Fruit fly (Drosophila melanogaster) whole organism, prepupa: ENCODE data around the gene CG31937.

Experiments
- Blimp-1 ChIP-seq: fragments of 200-800 bp; sonication (Bioruptor generic); optimal IDR thresholded peaks from 3 replicates; lab custom pipeline; 2017; ENCODE audit warnings: missing biosample characterization, missing genetic modification characterization, mild to moderate bottlenecking, moderate library complexity, missing genetic modification reagents
- CG10631 ChIP-seq: fragments of 200-800 bp; sonication (Bioruptor generic); optimal IDR thresholded peaks from 2 replicates; lab custom pipeline; 2016; ENCODE audit warnings: missing biosample characterization, missing genetic modification characterization
- CG10669 ChIP-seq: fragments of 200-800 bp; sonication (Bioruptor generic); optimal IDR thresholded peaks from 3 replicates; lab custom pipeline; 2018; ENCODE audit warnings: missing biosample characterization, mild to moderate bottlenecking, missing genetic modification characterization, moderate library complexity
- CG11294 ChIP-seq: fragments of 200-800 bp; sonication (Bioruptor generic); IDR thresholded peaks from 2 replicates; pipeline ENCODE4 v1.3.6; 2022; ENCODE audit warnings: missing biosample characterization, missing genetic modification characterization
- CG11762 ChIP-seq: fragments of 200-800 bp; sonication (Bioruptor generic); optimal IDR thresholded peaks from 3 replicates; lab custom pipeline; 2016; ENCODE audit warnings: missing biosample characterization, missing genetic modification characterization; ENCODE audit not compliant: insufficient read depth
- CG11902 ChIP-seq: fragments of 200-800 bp; sonication (Bioruptor generic); optimal IDR thresholded peaks from 3 replicates; lab custom pipeline; 2016; ENCODE audit warnings: missing biosample characterization, missing genetic modification characterization
- CG1621 ChIP-seq: fragments of 200-800 bp; sonication (Bioruptor generic); optimal IDR thresholded peaks from 3 replicates; lab custom pipeline; 2018; ENCODE audit warnings: missing biosample characterization, mild to moderate bottlenecking, missing genetic modification characterization
- CG16779 ChIP-seq: fragments of 200-800 bp; sonication (Bioruptor generic); optimal IDR thresholded peaks from 3 replicates; lab custom pipeline; 2017; ENCODE audit warnings: missing biosample characterization, mild to moderate bottlenecking, missing genetic modification characterization
- CG3032 ChIP-seq: fragments of 200-800 bp; optimal IDR thresholded peaks from 2 replicates; lab custom pipeline; 2019; ENCODE audit warnings: missing biosample characterization, mild to moderate bottlenecking, missing genetic modification characterization, moderate library complexity
- CG31627 ChIP-seq: fragments of 200-800 bp; sonication (Bioruptor generic); optimal IDR thresholded peaks from 3 replicates; lab custom pipeline; 2016; ENCODE audit warnings: missing biosample characterization, missing genetic modification characterization
- CG32006 ChIP-seq: fragments of 200-800 bp; sonication (Bioruptor generic); optimal IDR thresholded peaks from 3 replicates; lab custom pipeline; 2017; ENCODE audit warnings: missing biosample characterization, mild to moderate bottlenecking, missing genetic modification characterization
- CG34406 ChIP-seq: fragments of 200-800 bp; sonication (Bioruptor generic); optimal IDR thresholded peaks from 3 replicates; lab custom pipeline; 2016; ENCODE audit warnings: missing biosample characterization, missing genetic modification characterization
- CG3919 ChIP-seq: fragments of 200-800 bp; sonication (Bioruptor generic); optimal IDR thresholded peaks from 3 replicates; lab custom pipeline; 2016; ENCODE audit warnings: missing biosample characterization, missing genetic modification characterization
- CG4318 ChIP-seq: fragments of 200-800 bp; sonication (Bioruptor generic); optimal IDR thresholded peaks from 3 replicates; lab custom pipeline; 2017; ENCODE audit warnings: missing biosample characterization, mild to moderate bottlenecking, missing genetic modification characterization
- CG6163 ChIP-seq: fragments of 200-800 bp; sonication (Bioruptor generic); IDR thresholded peaks from 3 replicates; pipeline ENCODE4 v1.3.6; 2022; ENCODE audit warnings: missing biosample characterization, missing genetic modification characterization
- CG6792 ChIP-seq: fragments of 200-800 bp; sonication (Bioruptor generic); optimal IDR thresholded peaks from 3 replicates; lab custom pipeline; 2016; ENCODE audit warnings: missing biosample characterization, missing genetic modification characterization
- CG6808 ChIP-seq: fragments of 200-800 bp; sonication (Bioruptor generic); optimal IDR thresholded peaks from 3 replicates; lab custom pipeline; 2017; ENCODE audit warnings: missing biosample characterization, missing genetic modification characterization, mild to moderate bottlenecking, moderate library complexity, missing genetic modification reagents
- CG6854 ChIP-seq: fragments of 200-800 bp; sonication (Bioruptor generic); optimal IDR thresholded peaks from 2 replicates; lab custom pipeline; 2017; ENCODE audit warnings: missing biosample characterization, mild to moderate bottlenecking, missing genetic modification characterization
- CG7368 ChIP-seq: fragments of 200-800 bp; sonication (Bioruptor generic); optimal IDR thresholded peaks from 3 replicates; lab custom pipeline; 2016; ENCODE audit warnings: missing biosample characterization, missing genetic modification characterization
- CG8119 ChIP-seq: fragments of 200-800 bp; sonication (Bioruptor generic); IDR thresholded peaks from 3 replicates; pipeline ENCODE4 v1.3.6; 2022; ENCODE audit warnings: missing biosample characterization, missing genetic modification characterization
- CG8319 ChIP-seq: fragments of 200-800 bp; sonication (Bioruptor generic); optimal IDR thresholded peaks from 3 replicates; lab custom pipeline; 2016; ENCODE audit warnings: missing biosample characterization, missing genetic modification characterization
- CG8632 ChIP-seq: fragments of 200-800 bp; sonication (Bioruptor generic); optimal IDR thresholded peaks from 3 replicates; lab custom pipeline; 2016; ENCODE audit warnings: missing biosample characterization, missing genetic modification characterization
- CG9139 ChIP-seq: fragments of 200-800 bp; sonication (Bioruptor generic); optimal IDR thresholded peaks from 3 replicates; lab custom pipeline; 2017; ENCODE audit warnings: missing biosample characterization, mild to moderate bottlenecking, missing genetic modification characterization
- Eip75B ChIP-seq: fragments of 200-800 bp; sonication (Bioruptor generic); optimal IDR thresholded peaks from 3 replicates; lab custom pipeline; 2016; ENCODE audit warnings: missing biosample characterization, missing genetic modification characterization
- Eip78C ChIP-seq: fragments of 200-800 bp; sonication (Bioruptor generic); peaks from one replicate; lab custom pipeline; 2016; ENCODE audit warnings: missing biosample characterization, missing genetic modification characterization
- Eip93F ChIP-seq: fragments of 200-800 bp; sonication (Bioruptor generic); optimal IDR thresholded peaks from 2 replicates; lab custom pipeline; 2016; ENCODE audit warnings: missing biosample characterization, mild to moderate bottlenecking, missing genetic modification characterization
- Ets96B ChIP-seq: fragments of 200-800 bp; optimal IDR thresholded peaks from 2 replicates; lab custom pipeline; 2019; ENCODE audit warnings: missing biosample characterization, mild to moderate bottlenecking, missing genetic modification characterization, moderate library complexity
- Gug ChIP-seq: fragments of 200-800 bp; sonication (Bioruptor generic); IDR thresholded peaks from 2 replicates; pipeline ENCODE4 v1.3.6; 2022; ENCODE audit warnings: missing biosample characterization, missing genetic modification characterization
- Hr38 ChIP-seq: sonication (Bioruptor generic); optimal IDR thresholded peaks from 2 replicates; lab custom pipeline; 2016; ENCODE audit warnings: missing biosample characterization, missing genetic modification characterization
- Hr4 ChIP-seq: fragments of 200-800 bp; sonication (Bioruptor generic); optimal IDR thresholded peaks from 3 replicates; lab custom pipeline; 2016; ENCODE audit warnings: missing biosample characterization, missing genetic modification characterization
- Lpt ChIP-seq: fragments of 200-800 bp; sonication (Bioruptor generic); optimal IDR thresholded peaks from 3 replicates; lab custom pipeline; 2016; ENCODE audit warnings: missing biosample characterization, missing genetic modification characterization
- Met ChIP-seq: fragments of 200-800 bp; sonication (Bioruptor generic); optimal IDR thresholded peaks from 3 replicates; lab custom pipeline; 2016; ENCODE audit warnings: missing biosample characterization, missing genetic modification characterization
- OdsH ChIP-seq: fragments of 200-800 bp; sonication (Bioruptor generic); optimal IDR thresholded peaks from 3 replicates; lab custom pipeline; 2016; ENCODE audit warnings: missing biosample characterization, missing genetic modification characterization
- Smox ChIP-seq: fragments of 200-800 bp; sonication (Bioruptor generic); optimal IDR thresholded peaks from 3 replicates; lab custom pipeline; 2016; ENCODE audit warnings: missing biosample characterization, missing genetic modification characterization
- Sox102F ChIP-seq: fragments of 200-800 bp; sonication (Bioruptor generic); optimal IDR thresholded peaks from 2 replicates; lab custom pipeline; 2016; ENCODE audit warnings: missing biosample characterization, mild to moderate bottlenecking, missing genetic modification characterization
- Sox14 ChIP-seq: fragments of 200-800 bp; sonication (Bioruptor generic); optimal IDR thresholded peaks from 3 replicates; lab custom pipeline; 2016; ENCODE audit warnings: missing biosample characterization, missing genetic modification characterization
- Sox15 ChIP-seq: fragments of 200-800 bp; sonication (Bioruptor generic); optimal IDR thresholded peaks from 3 replicates; lab custom pipeline; 2016; ENCODE audit warnings: missing biosample characterization, missing genetic modification characterization
- achi ChIP-seq: fragments of 200-800 bp; sonication (Bioruptor generic); optimal IDR thresholded peaks from 3 replicates; lab custom pipeline; 2016; ENCODE audit warnings: missing biosample characterization, missing genetic modification characterization
- acj6 ChIP-seq: fragments of 200-800 bp; sonication (Bioruptor generic); optimal IDR thresholded peaks from 3 replicates; lab custom pipeline; 2016; ENCODE audit warnings: missing biosample characterization, missing genetic modification characterization
- dsx ChIP-seq: fragments of 200-800 bp; optimal IDR thresholded peaks from 3 replicates; lab custom pipeline; 2019; ENCODE audit warnings: missing biosample characterization, mild to moderate bottlenecking, missing genetic modification characterization, moderate library complexity; ENCODE audit not compliant: poor library complexity, severe bottlenecking
- eg ChIP-seq: fragments of 200-800 bp; sonication (Bioruptor generic); IDR thresholded peaks from 3 replicates; pipeline ENCODE4 v1.3.6; 2022; ENCODE audit warnings: missing biosample characterization, missing genetic modification characterization
- esn ChIP-seq: fragments of 200-800 bp; sonication (Bioruptor generic); optimal IDR thresholded peaks from 2 replicates; lab custom pipeline; 2016; ENCODE audit warnings: missing biosample characterization, mild to moderate bottlenecking, missing genetic modification characterization, moderate library complexity
- fd59A ChIP-seq: fragments of 200-800 bp; sonication (Bioruptor generic); optimal IDR thresholded peaks from 2 replicates; lab custom pipeline; 2017; ENCODE audit warnings: missing biosample characterization, mild to moderate bottlenecking, missing genetic modification characterization, missing genetic modification reagents
- fd85E ChIP-seq: fragments of 200-800 bp; sonication (Bioruptor generic); optimal IDR thresholded peaks from 3 replicates; lab custom pipeline; 2016; ENCODE audit warnings: missing biosample characterization, missing genetic modification characterization
- fkh ChIP-seq: fragments of 200-800 bp; sonication (Bioruptor generic); optimal IDR thresholded peaks from 3 replicates; lab custom pipeline; 2017; ENCODE audit warnings: missing biosample characterization, mild to moderate bottlenecking, missing genetic modification characterization, moderate library complexity
- lz ChIP-seq: fragments of 200-800 bp; sonication (Bioruptor generic); optimal IDR thresholded peaks from 3 replicates; lab custom pipeline; 2016; ENCODE audit warnings: missing biosample characterization, missing genetic modification characterization
- pdm3 ChIP-seq: fragments of 200-800 bp; sonication (Bioruptor generic); optimal IDR thresholded peaks from 3 replicates; lab custom pipeline; 2016; ENCODE audit warnings: missing biosample characterization, missing genetic modification characterization
- spab ChIP-seq: fragments of 200-800 bp; sonication (Bioruptor generic); optimal IDR thresholded peaks from 2 replicates; lab custom pipeline; 2017; ENCODE audit warnings: missing biosample characterization, mild to moderate bottlenecking, missing genetic modification characterization, missing genetic modification reagents
- svp ChIP-seq: fragments of 200-800 bp; sonication (Bioruptor generic); peaks from one replicate; lab custom pipeline; 2016; ENCODE audit warnings: missing biosample characterization, missing genetic modification characterization
- topi ChIP-seq: fragments of 200-800 bp; sonication (Bioruptor generic); optimal IDR thresholded peaks from 3 replicates; lab custom pipeline; 2016; ENCODE audit warnings: missing biosample characterization, missing genetic modification characterization
- vri ChIP-seq: fragments of 200-800 bp; sonication (Bioruptor generic); optimal IDR thresholded peaks from 3 replicates; lab custom pipeline; 2016; ENCODE audit warnings: missing biosample characterization, mild to moderate bottlenecking, missing genetic modification characterization

CG31937 gene

DNA sequence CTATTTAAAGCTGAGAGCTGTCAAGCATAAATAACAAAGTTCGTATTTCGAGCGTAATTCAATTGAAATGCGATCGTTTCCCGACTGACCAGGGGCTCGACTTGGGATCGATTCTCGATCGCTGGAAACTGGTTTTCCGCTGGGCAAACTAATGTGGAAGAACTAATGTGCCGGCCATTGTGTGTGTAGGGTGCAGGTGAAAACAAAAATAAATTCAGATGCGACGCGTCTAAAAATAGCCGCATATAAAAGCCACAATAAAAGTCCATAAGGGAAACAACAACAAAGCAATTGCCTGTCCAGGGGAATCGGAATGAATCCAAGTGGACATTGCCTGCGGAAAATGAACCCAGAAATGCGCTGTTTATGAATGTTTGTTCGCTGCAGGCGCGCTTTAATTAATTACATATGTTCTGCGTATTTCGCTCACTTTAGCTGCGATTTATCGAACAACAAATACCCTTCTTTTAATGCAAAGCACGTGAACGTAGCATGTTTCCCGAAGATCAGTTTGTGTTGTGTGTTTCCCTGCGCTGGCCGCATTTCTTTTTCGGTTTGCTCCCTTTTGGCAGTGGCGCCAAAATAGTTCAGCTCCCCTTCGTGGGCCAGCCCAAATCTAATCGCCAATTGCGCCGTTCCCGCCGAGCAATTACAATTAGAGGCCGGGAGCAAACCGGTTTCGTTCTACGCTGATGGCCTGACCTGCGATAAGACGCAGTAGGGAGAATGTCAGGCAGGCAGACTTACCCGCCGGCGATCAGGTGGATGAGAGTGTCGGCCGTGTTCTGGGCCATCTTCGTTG, 6.4 kb upstream of the CG31937 start:
- TF ChIP-seq OdsH (GFP tag; lab: Kevin White, UChicago) (no peak), Hr38 (GFP tag; lab: Kevin White, UChicago) (no peak), Smox (no peak), achi (no peak), topi (GFP tag; lab: Kevin White, UChicago) (no peak), CG10631 (GFP tag; lab: Kevin White, UChicago) (no peak), CG3032 (tag; lab: Kevin White, UChicago) (peak; percentile 4), fd85E (GFP tag; lab: Kevin White, UChicago) (no peak), CG11902 (GFP tag; lab: Kevin White, UChicago) (no peak), CG16779 (tag; lab: Kevin White, UChicago) (no peak), CG4318 (no peak), vri (GFP tag; lab: Kevin White, UChicago) (peak; percentile 20), Met (GFP tag; lab: Kevin White, UChicago) (no peak), esn (GFP tag; lab: Kevin White, UChicago) (peak; percentile 37), lz (GFP tag; lab: Kevin White, UChicago) (no peak), Sox102F (GFP tag; lab: Kevin White, UChicago) (no peak), Eip78C (peak; percentile 77), CG11294 (GFP tag; lab: Robert Waterston, UW) (no peak), pdm3 (GFP tag; lab: Kevin White, UChicago) (peak; percentile 3), Eip75B (GFP tag; lab: Kevin White, UChicago) (no peak), Blimp-1 (no peak), CG6854 (no peak), CG8319 (GFP tag; lab: Kevin White, UChicago) (no peak), Gug (GFP tag; lab: Robert Waterston, UW) (no peak), fd59A (GFP tag; lab: Kevin White, UChicago) (no peak), CG9139 (GFP tag; lab: Kevin White, UChicago) (no peak), spab (GFP tag; lab: Kevin White, UChicago) (no peak), CG7368 (no peak), Ets96B (tag; lab: Kevin White, UChicago) (peak; percentile 4), CG31627 (no peak), CG6808 (GFP tag; lab: Kevin White, UChicago) (peak; percentile 12), acj6 (no peak), CG8632 (GFP tag; lab: Kevin White, UChicago) (no peak), CG8119 (GFP tag; lab: Robert Waterston, UW) (no peak), dsx (GFP tag; lab: Kevin White, UChicago) (peak; percentile 33), Sox15 (GFP tag; lab: Kevin White, UChicago) (no peak), Eip93F (GFP tag; lab: Kevin White, UChicago) (no peak), eg (0 out of 3 replicates have a peak, but pooled peaks have one; percentile 27), CG6792 (no peak), CG3919 (GFP tag; lab: Kevin White, UChicago) (peak; percentile 46), CG32006 (peak; percentile 2), CG1621 (tag; lab: Kevin White, UChicago) (peak; percentile 14), CG6163 (peak; percentile 50; the same call in 2 of the 3 replicates), CG11762 (no peak), Sox14 (GFP tag; lab: Kevin White, UChicago) (peak; percentile 38), CG10669 (GFP tag; lab: Kevin White, UChicago) (peak; percentile 19), Lpt (GFP tag; lab: Kevin White, UChicago) (no peak), CG34406 (GFP tag; lab: Kevin White, UChicago) (no peak), svp (GFP tag; lab: Kevin White, UChicago) (peak; percentile 71), fkh (GFP tag; lab: Kevin White, UChicago) (peak; percentile 16), Hr4 (GFP tag; lab: Kevin White, UChicago) (peak; percentile 0)
